Fruit fly (Drosophila melanogaster): Measurements from ENCODE around the gene Tsp26A.

Gene Tsp26A

dm6 chr2L:6045972-6046718 is 46.1 kb downstream of the Tsp26A start, which contains the start of gene Pfas (continued):
- TF ChIP-seq CG32772 (GFP tag; IDR thresholded peaks at IDR 0.05) (no peak), Deaf1 (tag; optimal IDR thresholded peaks at IDR 0.05) (peak; percentile 64), dimm (GFP tag; IDR thresholded peaks at IDR 0.05) (no peak), ro (GFP tag; IDR thresholded peaks at IDR 0.05) (no peak), CG2199 (GFP tag; IDR thresholded peaks at IDR 0.05) (no peak), Dip3 (GFP tag; optimal IDR thresholded peaks at IDR 0.05) (peak; percentile 61), CG18011 (GFP tag; optimal IDR thresholded peaks at IDR 0.05) (peak; percentile 56), ac (GFP tag; optimal IDR thresholded peaks at IDR 0.05) (no peak), Fer1 (GFP tag; optimal IDR thresholded peaks at IDR 0.05) (peak; percentile 72), Chrac-16 (GFP tag; optimal IDR thresholded peaks at IDR 0.05) (peak; percentile 28), CG10543 (GFP tag; optimal IDR thresholded peaks at IDR 0.05) (peak; percentile 60), fd96Cb (tag; optimal IDR thresholded peaks at IDR 0.05) (no peak), B-H2 (GFP tag; optimal IDR thresholded peaks at IDR 0.05) (peak; percentile 83), CG7839 (tag; optimal IDR thresholded peaks at IDR 0.05) (peak; percentile 55), CG8089 (GFP tag; optimal IDR thresholded peaks at IDR 0.05) (no peak), CG33213 (GFP tag; optimal IDR thresholded peaks at IDR 0.05) (peak; percentile 37), CG9932 (GFP tag; IDR thresholded peaks at IDR 0.05) (peak; percentile 68), pan (optimal IDR thresholded peaks at IDR 0.05) (no peak), pan (GFP tag; optimal IDR thresholded peaks at IDR 0.05 in 1 of 2, IDR thresholded peaks at IDR 0.05 in 1 of 2) (peak in 1 of 2 experiments; percentile 49), CG3407 (GFP tag; optimal IDR thresholded peaks at IDR 0.05) (peak; percentile 6), dysf (GFP tag; IDR thresholded peaks at IDR 0.05) (peak; percentile 51; the same call in 2 of the 3 replicates), Max (GFP tag; optimal IDR thresholded peaks at IDR 0.05) (peak; percentile 33), CG31388 (GFP tag; optimal IDR thresholded peaks at IDR 0.05) (no peak), CG14965 (GFP tag; optimal IDR thresholded peaks at IDR 0.05; ENCODE audit: borderline replicate concordance) (no peak), chif (GFP tag; optimal IDR thresholded peaks at IDR 0.05) (peak in 1 of 2 experiments; percentile 7), CG17328 (GFP tag; IDR thresholded peaks at IDR 0.05) (0 out of 2 replicates have a peak, but pooled peaks have one; percentile 13), CG17361 (GFP tag; IDR thresholded peaks at IDR 0.05) (no peak; the same call in 2 of the 3 replicates), Drgx (GFP tag; IDR thresholded peaks at IDR 0.05) (0 out of 2 replicates have a peak, but pooled peaks have one; percentile 26), Dad (GFP tag; optimal IDR thresholded peaks at IDR 0.05) (peak; percentile 48), CG15514 (GFP tag; optimal IDR thresholded peaks at IDR 0.05) (peak; percentile 76), toy (GFP tag; IDR thresholded peaks at IDR 0.05) (no peak), kni (GFP tag; optimal IDR thresholded peaks at IDR 0.05) (peak; percentile 3), CG1603 (tag; optimal IDR thresholded peaks at IDR 0.05) (peak; percentile 58), Elba2 (GFP tag; optimal IDR thresholded peaks at IDR 0.05) (no peak), CG4854 (GFP tag; optimal IDR thresholded peaks at IDR 0.05) (peak; percentile 46), tup (GFP tag; optimal IDR thresholded peaks at IDR 0.05) (peak; percentile 18), Xrp1 (GFP tag; IDR thresholded peaks at IDR 0.05) (0 out of 2 replicates have a peak, but pooled peaks have one; percentile 53), CG34376 (GFP tag; optimal IDR thresholded peaks at IDR 0.05) (peak; percentile 83), sob (GFP tag; IDR thresholded peaks at IDR 0.05) (peak; percentile 62; the same call in 1 of the 2 replicates), CG10462 (GFP tag; optimal IDR thresholded peaks at IDR 0.05) (no peak), CG8359 (GFP tag; optimal IDR thresholded peaks at IDR 0.05; ENCODE audit: borderline replicate concordance) (no peak), gfzf (GFP tag; optimal IDR thresholded peaks at IDR 0.05) (no peak), Myb (GFP tag; optimal IDR thresholded peaks at IDR 0.05) (peak; percentile 95), her (GFP tag; optimal IDR thresholded peaks at IDR 0.05) (peak; percentile 72), E2f1 (GFP tag; IDR thresholded peaks at IDR 0.05) (peak; percentile 22; the same call in 1 of the 2 replicates), Asciz (GFP tag; optimal IDR thresholded peaks at IDR 0.05) (no peak)
